Worm (Caenorhabditis elegans) whole organism, L1 larva: ENCODE results near the gene cogc-6.

Experiments used
- C04F5.9 ChIP-seq: sonication (generic microtip); optimal IDR thresholded peaks from 2 replicates; lab custom pipeline; 2016; ENCODE audit warnings: missing genetic modification characterization, missing compliant biosample characterization
- C34B4.2 ChIP-seq: sonication (generic microtip); optimal IDR thresholded peaks from 2 replicates; lab custom pipeline; 2017; ENCODE audit warnings: mild to moderate bottlenecking, missing genetic modification characterization, missing compliant biosample characterization
- aha-1 ChIP-seq: fragments of 150-350 bp; optimal IDR thresholded peaks from 2 replicates; lab custom pipeline; 2014; ENCODE audit warnings: missing biosample characterization, missing genetic modification characterization
- ama-1 ChIP-seq: fragments of 150-350 bp; optimal IDR thresholded peaks from 2 replicates; lab custom pipeline; 2014
- blmp-1 ChIP-seq: fragments of 150-350 bp; optimal IDR thresholded peaks from 2 replicates; lab custom pipeline; 2014; ENCODE audit warnings: missing biosample characterization, missing genetic modification characterization
- ceh-63 ChIP-seq: fragments of 200-800 bp; sonication (Bioruptor generic); optimal IDR thresholded peaks from 2 replicates; lab custom pipeline; 2018; ENCODE audit warnings: mild to moderate bottlenecking, missing genetic modification characterization, missing compliant biosample characterization
- ceh-82 ChIP-seq, 3 experiments: fragments of 150-350 bp in 1 of 3; sonication (generic microtip) in 2 of 3; optimal IDR thresholded peaks; 2 replicates each; lab custom pipeline; 2014 to 2017; ENCODE audit warnings: missing biosample characterization in 3 of 3, missing genetic modification characterization in 3 of 3
- ceh-88 ChIP-seq: fragments of 200-800 bp; sonication (Bioruptor generic); IDR thresholded peaks from 2 replicates; pipeline ENCODE4 v1.3.6; 2022; ENCODE audit warnings: missing genetic modification characterization, missing compliant biosample characterization
- dpl-1 ChIP-seq, 3 experiments: fragments of 150-350 bp in 2 of 3; sonication (generic microtip) in 1 of 3; optimal IDR thresholded peaks; 2 replicates each; lab custom pipeline; 2014 to 2017; ENCODE audit warnings: missing biosample characterization in 3 of 3, missing genetic modification characterization in 3 of 3, missing genetic modification reagents in 3 of 3
- efl-1 ChIP-seq, 4 experiments: fragments of 150-350 bp; optimal IDR thresholded peaks in 3 of 4; peaks in 1 of 4; 1 replicate in 1 of 4; 2 replicates in 3 of 4; lab custom pipeline; 2014; ENCODE audit warnings: missing biosample characterization in 2 of 4, missing genetic modification characterization in 2 of 4, missing genetic modification reagents in 2 of 4
- efl-3 ChIP-seq: fragments of 200-800 bp; sonication (Bioruptor generic); optimal IDR thresholded peaks from 2 replicates; lab custom pipeline; 2018; ENCODE audit warnings: mild to moderate bottlenecking, missing genetic modification characterization, missing compliant biosample characterization
- egl-27 ChIP-seq, 2 experiments: fragments of 150-350 bp in 1 of 2; sonication (generic microtip); optimal IDR thresholded peaks; 3 replicates each; lab custom pipeline; 2017 to 2018; ENCODE audit warnings: missing biosample characterization in 2 of 2, missing genetic modification characterization in 2 of 2, missing genetic modification reagents in 2 of 2
- elt-2 ChIP-seq: sonication (generic microtip); optimal IDR thresholded peaks from 2 replicates; lab custom pipeline; 2016; ENCODE audit warnings: missing genetic modification characterization, mild to moderate bottlenecking, inconsistent platforms, missing compliant biosample characterization, missing genetic modification reagents
- elt-3 ChIP-seq, 6 experiments: fragments of 150-350 bp in 1 of 6; sonication (generic microtip); optimal IDR thresholded peaks; 2 replicates each; lab custom pipeline; 2017 to 2018; ENCODE audit warnings: missing biosample characterization in 6 of 6, missing genetic modification characterization in 6 of 6, inconsistent platforms in 1 of 6
- fkh-8 ChIP-seq: sonication (generic microtip); optimal IDR thresholded peaks from 2 replicates; lab custom pipeline; 2016; ENCODE audit warnings: mild to moderate bottlenecking, missing genetic modification characterization, missing compliant biosample characterization
- fos-1 ChIP-seq: fragments of 150-350 bp; optimal IDR thresholded peaks from 2 replicates; lab custom pipeline; 2014; ENCODE audit warnings: missing biosample characterization, missing genetic modification characterization
- grh-1 ChIP-seq: fragments of 200-800 bp; sonication (Bioruptor generic); IDR thresholded peaks from 2 replicates; pipeline ENCODE4 v1.3.6; 2022; ENCODE audit warnings: missing genetic modification reagents, missing genetic modification characterization, missing compliant biosample characterization
- hlh-4 ChIP-seq: sonication (generic microtip); optimal IDR thresholded peaks from 2 replicates; lab custom pipeline; 2016; ENCODE audit warnings: mild to moderate bottlenecking, missing genetic modification characterization, missing compliant biosample characterization
- hpl-2 ChIP-seq: fragments of 150-350 bp; optimal IDR thresholded peaks from 2 replicates; lab custom pipeline; 2014; ENCODE audit warnings: missing biosample characterization, missing genetic modification reagents, missing genetic modification characterization
- isw-1 ChIP-seq: fragments of 200-800 bp; sonication (Bioruptor generic); IDR thresholded peaks from 2 replicates; pipeline ENCODE4 v1.3.6; 2022; ENCODE audit warnings: missing genetic modification characterization, missing compliant biosample characterization
- jun-1 ChIP-seq: fragments of 150-350 bp; optimal IDR thresholded peaks from 2 replicates; lab custom pipeline; 2014; ENCODE audit warnings: missing biosample characterization, missing genetic modification reagents, missing genetic modification characterization
- lin-13 ChIP-seq: fragments of 150-350 bp; optimal IDR thresholded peaks from 2 replicates; lab custom pipeline; 2014; ENCODE audit warnings: missing biosample characterization, missing genetic modification reagents, missing genetic modification characterization
- lin-14 ChIP-seq: fragments of 200-800 bp; sonication (Bioruptor generic); optimal IDR thresholded peaks from 2 replicates; lab custom pipeline; 2018; ENCODE audit warnings: mild to moderate bottlenecking, missing genetic modification characterization, moderate library complexity, missing compliant biosample characterization
- lin-15B ChIP-seq: fragments of 150-350 bp; sonication (generic microtip); optimal IDR thresholded peaks from 3 replicates; lab custom pipeline; 2014; ENCODE audit warnings: missing biosample characterization, missing genetic modification characterization
- lir-3 ChIP-seq: sonication (generic microtip); optimal IDR thresholded peaks from 2 replicates; lab custom pipeline; 2016; ENCODE audit warnings: mild to moderate bottlenecking, missing genetic modification characterization, moderate library complexity, missing compliant biosample characterization; ENCODE audit not compliant: poor library complexity
- lsy-2 ChIP-seq, 2 experiments: fragments of 150-350 bp; optimal IDR thresholded peaks; 2 replicates each; lab custom pipeline; 2014; ENCODE audit warnings: missing biosample characterization in 2 of 2, missing genetic modification characterization in 2 of 2
- mab-9 ChIP-seq: fragments of 200-800 bp; sonication (Bioruptor generic); IDR thresholded peaks from 2 replicates; pipeline ENCODE4 v1.3.6; 2022; ENCODE audit warnings: missing genetic modification reagents, missing genetic modification characterization, missing compliant biosample characterization
- mep-1 ChIP-seq: fragments of 150-350 bp; optimal IDR thresholded peaks from 2 replicates; lab custom pipeline; 2014; ENCODE audit warnings: missing biosample characterization, missing genetic modification characterization
- nhr-19 ChIP-seq: fragments of 200-800 bp; sonication (Bioruptor generic); conservative IDR thresholded peaks from 2 replicates; pipeline ENCODE4 v1.3.6; 2022; ENCODE audit warnings: missing genetic modification characterization, missing compliant biosample characterization
- nhr-20 ChIP-seq: sonication (generic microtip); optimal IDR thresholded peaks from 2 replicates; lab custom pipeline; 2016; ENCODE audit warnings: mild to moderate bottlenecking, missing genetic modification characterization, missing compliant biosample characterization
- nhr-47 ChIP-seq: sonication (generic microtip); optimal IDR thresholded peaks from 2 replicates; lab custom pipeline; 2016; ENCODE audit warnings: mild to moderate bottlenecking, missing genetic modification characterization, moderate library complexity, missing compliant biosample characterization
- nhr-71 ChIP-seq: sonication (generic microtip); optimal IDR thresholded peaks from 2 replicates; lab custom pipeline; 2016; ENCODE audit warnings: mild to moderate bottlenecking, missing genetic modification characterization, moderate library complexity, missing compliant biosample characterization
- nhr-77 ChIP-seq: fragments of 150-350 bp; optimal IDR thresholded peaks from 2 replicates; lab custom pipeline; 2014; ENCODE audit warnings: missing biosample characterization, missing genetic modification characterization
- nhr-84 ChIP-seq: sonication (generic microtip); optimal IDR thresholded peaks from 2 replicates; lab custom pipeline; 2017; ENCODE audit warnings: missing biosample characterization, missing genetic modification characterization
- nhr-85 ChIP-seq: sonication (generic microtip); peaks from one replicate; lab custom pipeline; 2016; ENCODE audit warnings: missing genetic modification characterization, inconsistent platforms, missing compliant biosample characterization
- nhr-90 ChIP-seq: sonication (generic microtip); optimal IDR thresholded peaks from 2 replicates; lab custom pipeline; 2016; ENCODE audit warnings: mild to moderate bottlenecking, missing genetic modification characterization, missing compliant biosample characterization; ENCODE audit not compliant: poor library complexity
- pqm-1 ChIP-seq: sonication (generic microtip); optimal IDR thresholded peaks from 3 replicates; lab custom pipeline; 2017; ENCODE audit warnings: missing biosample characterization, missing genetic modification characterization
- rnt-1 ChIP-seq: sonication (generic microtip); optimal IDR thresholded peaks from 2 replicates; lab custom pipeline; 2016; ENCODE audit warnings: mild to moderate bottlenecking, missing genetic modification characterization, moderate library complexity, missing compliant biosample characterization
- skn-1 ChIP-seq: fragments of 150-350 bp; optimal IDR thresholded peaks from 2 replicates; lab custom pipeline; 2014; ENCODE audit warnings: missing biosample characterization, missing genetic modification characterization
- snpc-4 ChIP-seq: fragments of 150-350 bp; optimal IDR thresholded peaks from 2 replicates; lab custom pipeline; 2014; ENCODE audit warnings: missing biosample characterization, missing genetic modification characterization
- sptf-1 ChIP-seq: fragments of 150-350 bp; optimal IDR thresholded peaks from 2 replicates; lab custom pipeline; 2014; ENCODE audit warnings: missing biosample characterization, missing genetic modification characterization
- sup-37 ChIP-seq: fragments of 200-800 bp; sonication (Bioruptor generic); optimal IDR thresholded peaks from 2 replicates; lab custom pipeline; 2018; ENCODE audit warnings: mild to moderate bottlenecking, missing genetic modification characterization, missing compliant biosample characterization
- swsn-7 ChIP-seq: sonication (generic microtip); optimal IDR thresholded peaks from 2 replicates; lab custom pipeline; 2016; ENCODE audit warnings: missing genetic modification characterization, missing compliant biosample characterization
- tbx-2 ChIP-seq: sonication (generic microtip); optimal IDR thresholded peaks from 2 replicates; lab custom pipeline; 2016; ENCODE audit warnings: missing genetic modification characterization, missing compliant biosample characterization
- tlp-1 ChIP-seq: fragments of 150-350 bp; optimal IDR thresholded peaks from 2 replicates; lab custom pipeline; 2014; ENCODE audit warnings: missing biosample characterization, missing genetic modification characterization
- unc-130 ChIP-seq: fragments of 150-350 bp; optimal IDR thresholded peaks from 2 replicates; lab custom pipeline; 2017; ENCODE audit warnings: missing biosample characterization, missing genetic modification characterization, inconsistent platforms
- unc-30 ChIP-seq: sonication (generic microtip); optimal IDR thresholded peaks from 2 replicates; lab custom pipeline; 2017; ENCODE audit warnings: missing biosample characterization, missing genetic modification characterization
- unc-86 ChIP-seq: sonication (generic microtip); optimal IDR thresholded peaks from 2 replicates; lab custom pipeline; 2016; ENCODE audit warnings: missing genetic modification characterization, missing compliant biosample characterization
- zip-4 ChIP-seq: fragments of 200-800 bp; sonication (Bioruptor generic); optimal IDR thresholded peaks from 2 replicates; lab custom pipeline; 2018; ENCODE audit warnings: mild to moderate bottlenecking, missing genetic modification characterization, moderate library complexity, missing compliant biosample characterization
- ztf-11 ChIP-seq, 2 experiments: sonication (generic microtip); optimal IDR thresholded peaks; 2 replicates each; lab custom pipeline; 2016 to 2017; ENCODE audit warnings: missing genetic modification characterization in 2 of 2, missing biosample characterization in 1 of 2, missing compliant biosample characterization in 1 of 2

The cogc-6 gene

ce11 chrV:8230056-8230455, 8.9 kb upstream of the cogc-6 start (continued):
- no peak for TF ChIP-seq skn-1 (tag; lab: Kevin White, UChicago)
- no peak for TF ChIP-seq nhr-20 (tag; lab: Kevin White, UChicago)
- peak in 1 of 2 experiments; percentile 11 for TF ChIP-seq lsy-2 (tag; optimal IDR thresholded peaks at IDR 0.05; lab: Kevin White, UChicago)

- TF ChIP-seq sptf-1 (no peak), ama-1 (peak; percentile 94), fos-1 (tag; lab: Kevin White, UChicago) (peak; percentile 52), lir-3 (tag; lab: Kevin White, UChicago) (peak; percentile 58), dpl-1 (GFP tag; optimal IDR thresholded peaks at IDR 0.05; lab: Kevin White, UChicago) (peak; percentile 46 to 67 (median 60)), ceh-88 (GFP tag; lab: Robert Waterston, UW) (peak; percentile 63), tlp-1 (tag; lab: Kevin White, UChicago) (no peak), nhr-77 (tag; lab: Kevin White, UChicago) (peak; percentile 84), ceh-63 (GFP tag; lab: Kevin White, UChicago) (no peak), egl-27 (tag; optimal IDR thresholded peaks at IDR 0.05; lab: Kevin White, UChicago) (no peak), lsy-2 (tag; optimal IDR thresholded peaks at IDR 0.05; lab: Kevin White, UChicago) (peak; percentile 58 to 78), hlh-4 (tag; lab: Kevin White, UChicago) (no peak), elt-3 (tag; optimal IDR thresholded peaks at IDR 0.05; lab: Kevin White, UChicago) (peak; percentile 8 to 46 (median 25)), nhr-85 (tag; lab: Kevin White, UChicago) (peak; percentile 91), nhr-19 (GFP tag; lab: Robert Waterston, UW) (peak; percentile 93), mab-9 (no peak), nhr-90 (tag; lab: Kevin White, UChicago) (peak; percentile 95), elt-2 (tag; lab: Kevin White, UChicago) (peak; percentile 88), nhr-47 (tag; lab: Kevin White, UChicago) (peak; percentile 90), sup-37 (GFP tag; lab: Kevin White, UChicago) (peak; percentile 69), blmp-1 (tag; lab: Kevin White, UChicago) (no peak), efl-1 (optimal IDR thresholded peaks at IDR 0.05; lab: Kevin White, UChicago) (peak; percentile 63 to 77), efl-1 (GFP tag; optimal IDR thresholded peaks at IDR 0.05 in 1 of 2; lab: Kevin White, UChicago) (peak; percentile 57 to 96), nhr-71 (tag; lab: Kevin White, UChicago) (peak; percentile 94), zip-4 (peak; percentile 71), hpl-2 (peak; percentile 36), rnt-1 (tag; lab: Kevin White, UChicago) (peak; percentile 95), nhr-20 (tag; lab: Kevin White, UChicago) (peak; percentile 90), unc-130 (tag; lab: Kevin White, UChicago) (peak; percentile 14), fkh-8 (tag; lab: Kevin White, UChicago) (peak; percentile 53), C04F5.9 (tag; lab: Kevin White, UChicago) (peak; percentile 30), isw-1 (peak; percentile 34), lin-15B (peak; percentile 42), pqm-1 (tag; lab: Kevin White, UChicago) (no peak), ceh-82 (tag; optimal IDR thresholded peaks at IDR 0.05; lab: Kevin White, UChicago) (peak; percentile 75 to 90 (median 85)), nhr-84 (tag; lab: Kevin White, UChicago) (no peak), jun-1 (tag; lab: Kevin White, UChicago) (peak; percentile 73), lin-13 (peak; percentile 71), mep-1 (tag; lab: Kevin White, UChicago) (peak; percentile 79), aha-1 (tag; lab: Kevin White, UChicago) (no peak), swsn-7 (peak; percentile 95), ztf-11 (tag; optimal IDR thresholded peaks at IDR 0.05; lab: Kevin White, UChicago) (peak in 1 of 2 experiments; percentile 63), grh-1 (GFP tag; lab: Robert Waterston, UW) (peak; percentile 86), unc-86 (tag; lab: Kevin White, UChicago) (peak; percentile 71), snpc-4 (tag; lab: Kevin White, UChicago) (peak; percentile 99), efl-3 (GFP tag; lab: Kevin White, UChicago) (peak; percentile 45), tbx-2 (tag; lab: Kevin White, UChicago) (peak; percentile 84), lin-14 (GFP tag; lab: Kevin White, UChicago) (peak; percentile 89), unc-30 (tag; lab: Kevin White, UChicago) (no peak), C34B4.2 (tag; lab: Kevin White, UChicago) (no peak)
Observed at ce11 chrV:8228712-8229119, 7.6 kb upstream of the cogc-6 start.
